Fruit fly (Drosophila melanogaster): Measurements from ENCODE around the gene CG33700.

Gene CG33700

DNA sequence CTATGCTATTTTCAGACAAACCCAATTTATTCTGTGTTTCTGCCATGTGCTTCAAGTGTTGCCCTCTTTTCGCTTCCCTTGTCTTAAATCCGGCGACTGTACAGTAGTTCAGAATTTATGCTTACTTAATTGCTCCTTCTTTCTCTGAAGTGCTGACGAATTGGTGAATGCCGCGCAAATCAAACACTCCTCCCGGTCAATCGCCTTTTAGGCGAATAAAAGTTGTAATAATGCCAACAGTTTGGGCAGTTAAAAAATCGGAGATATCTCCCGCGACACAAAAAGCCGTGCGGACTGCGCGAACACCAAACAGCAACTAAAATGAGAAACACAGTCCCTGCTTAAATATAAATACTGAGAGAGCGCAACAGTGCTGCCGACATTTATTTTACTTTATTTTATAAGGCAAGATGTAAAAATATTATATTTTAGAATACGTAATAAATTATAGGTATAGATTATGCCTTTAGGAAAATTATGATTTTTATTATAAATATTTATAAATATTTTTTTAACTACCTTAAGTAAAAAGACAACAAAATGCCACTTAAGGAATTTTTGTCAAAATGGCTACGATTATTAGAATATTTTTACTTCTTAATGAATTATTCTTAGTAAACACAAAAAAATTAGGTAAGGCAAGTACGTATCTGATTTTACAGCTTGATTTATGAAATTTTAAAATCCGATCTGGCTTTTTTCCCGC, 20.2 kb downstream of the CG33700 start, which contains the start of gene path (continued):
- TF ChIP-seq Sox100B (GFP tag; optimal IDR thresholded peaks at IDR 0.05) (peak; percentile 82), CG10431 (GFP tag; optimal IDR thresholded peaks at IDR 0.05) (peak; percentile 2), odd (GFP tag; optimal IDR thresholded peaks at IDR 0.05) (no peak), Bdp1 (GFP tag; optimal IDR thresholded peaks at IDR 0.05) (no peak), CG4328 (GFP tag; optimal IDR thresholded peaks at IDR 0.05) (no peak), zen (tag; optimal IDR thresholded peaks at IDR 0.05) (no peak), onecut (GFP tag; IDR thresholded peaks at IDR 0.05) (no peak), da (GFP tag; optimal IDR thresholded peaks at IDR 0.05) (no peak), Opbp (GFP tag; IDR thresholded peaks at IDR 0.05; ENCODE audit: partially characterized antibody) (no peak), sug (tag; optimal IDR thresholded peaks at IDR 0.05) (peak; percentile 9), CG17361 (GFP tag; IDR thresholded peaks at IDR 0.05) (peak; percentile 77), prd (optimal IDR thresholded peaks at IDR 0.05) (no peak), prd (GFP tag; IDR thresholded peaks at IDR 0.05) (0 out of 3 replicates have a peak, but pooled peaks have one; percentile 19), usp (GFP tag; optimal IDR thresholded peaks at IDR 0.05) (no peak), CG1647 (GFP tag; optimal IDR thresholded peaks at IDR 0.05) (no peak), Trl (optimal IDR thresholded peaks at IDR 0.05) (peak in 1 of 2 experiments; percentile 43), Trl (GFP tag; optimal IDR thresholded peaks at IDR 0.05) (peak; percentile 10), Dek (tag; optimal IDR thresholded peaks at IDR 0.05) (peak; percentile 12), CG11085 (GFP tag; IDR thresholded peaks at IDR 0.05) (0 out of 2 replicates have a peak, but pooled peaks have one; percentile 18), wek (GFP tag; optimal IDR thresholded peaks at IDR 0.05) (no peak), CG10274 (GFP tag; optimal IDR thresholded peaks at IDR 0.05) (no peak), wor (GFP tag; IDR thresholded peaks at IDR 0.05) (no peak), CG13296 (GFP tag; optimal IDR thresholded peaks at IDR 0.05) (peak; percentile 67), CG8359 (GFP tag; optimal IDR thresholded peaks at IDR 0.05; ENCODE audit: borderline replicate concordance) (no peak), grau (tag; optimal IDR thresholded peaks at IDR 0.05) (peak; percentile 51), bbx (GFP tag; IDR thresholded peaks at IDR 0.05; ENCODE audit: partially characterized antibody) (peak; percentile 67; the same call in 1 of the 2 replicates), CG7928 (GFP tag; optimal IDR thresholded peaks at IDR 0.05) (no peak), Bgb (GFP tag; IDR thresholded peaks at IDR 0.05; ENCODE audit: partially characterized antibody) (peak; percentile 51; the same call in 1 of the 2 replicates), CG3163 (GFP tag; optimal IDR thresholded peaks at IDR 0.05) (peak; percentile 54), hbn (GFP tag; IDR thresholded peaks at IDR 0.05; ENCODE audit: partially characterized antibody) (no peak), CG8924 (tag; optimal IDR thresholded peaks at IDR 0.05) (peak; percentile 59), CG9876 (GFP tag; optimal IDR thresholded peaks at IDR 0.05) (no peak), dmrt11E (tag; optimal IDR thresholded peaks at IDR 0.05) (peak; percentile 50), Dref (GFP tag; IDR thresholded peaks at IDR 0.05) (no peak), Hr3 (GFP tag; optimal IDR thresholded peaks at IDR 0.05) (no peak), org-1 (GFP tag; optimal IDR thresholded peaks at IDR 0.05) (no peak), NfI (GFP tag; optimal IDR thresholded peaks at IDR 0.05) (no peak), CG11560 (tag; IDR thresholded peaks at IDR 0.05) (no peak), CG2199 (GFP tag; IDR thresholded peaks at IDR 0.05) (peak; percentile 88; the same call in 2 of the 3 replicates), caup (GFP tag; optimal IDR thresholded peaks at IDR 0.05; ENCODE audit: severe bottlenecking) (no peak), gro (GFP tag; optimal IDR thresholded peaks at IDR 0.05) (no peak), crp (GFP tag; optimal IDR thresholded peaks at IDR 0.05) (no peak), trh (GFP tag; optimal IDR thresholded peaks at IDR 0.05) (no peak), chn (GFP tag; optimal IDR thresholded peaks at IDR 0.05) (no peak), Dad (GFP tag; optimal IDR thresholded peaks at IDR 0.05) (no peak), CG14710 (tag; optimal IDR thresholded peaks at IDR 0.05) (peak; percentile 66), CG12071 (GFP tag; optimal IDR thresholded peaks at IDR 0.05) (peak; percentile 19), gt (GFP tag; IDR thresholded peaks at IDR 0.05) (no peak), CG32772 (GFP tag; IDR thresholded peaks at IDR 0.05) (no peak), sens-2 (GFP tag; IDR thresholded peaks at IDR 0.05) (no peak)

Data from whole organism, embryonic.